Worm (Caenorhabditis elegans) whole organism, L3 larva: Measurements from ENCODE around the gene Y81B9A.1.

Experiments used
- fkh-2 ChIP-seq: fragments of 150-350 bp; optimal IDR thresholded peaks from 2 replicates; lab custom pipeline; 2014; ENCODE audit warnings: missing biosample characterization, missing genetic modification reagents, missing genetic modification characterization
- pqm-1 ChIP-seq: fragments of 150-350 bp; optimal IDR thresholded peaks from 2 replicates; lab custom pipeline; 2017; ENCODE audit warnings: missing biosample characterization, missing genetic modification characterization, inconsistent platforms
- unc-62 ChIP-seq: fragments of 150-350 bp; sonication (generic microtip); optimal IDR thresholded peaks from 4 replicates; lab custom pipeline; 2014; ENCODE audit warnings: missing biosample characterization, missing genetic modification reagents, missing genetic modification characterization
- ztf-11 ChIP-seq: fragments of 150-350 bp; optimal IDR thresholded peaks from 2 replicates; lab custom pipeline; 2014; ENCODE audit warnings: missing biosample characterization, missing genetic modification characterization
- ztf-4 ChIP-seq: fragments of 150-350 bp; optimal IDR thresholded peaks from 2 replicates; lab custom pipeline; 2014; ENCODE audit warnings: missing biosample characterization, missing genetic modification characterization

DNA sequence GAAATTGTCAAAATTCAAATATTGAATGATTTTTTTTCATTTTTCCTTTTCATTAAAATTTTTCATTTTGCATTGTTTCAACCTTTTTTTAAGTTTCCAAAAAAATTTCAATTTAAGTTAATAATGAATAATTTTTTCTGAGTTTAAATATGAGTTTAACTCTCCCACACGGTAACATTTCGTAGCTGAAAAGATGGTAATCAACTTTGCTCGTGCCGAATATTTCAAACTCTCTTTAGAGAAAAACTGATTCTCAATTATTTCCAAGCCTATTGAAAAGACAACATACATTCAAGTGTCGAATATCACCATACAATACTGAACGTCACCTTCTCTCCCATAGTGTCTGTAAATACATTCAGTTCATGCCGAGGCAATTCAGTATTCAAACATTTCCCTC is 16.7 kb downstream of the Y81B9A.1 start:
- TF ChIP-seq fkh-2 (no peak), unc-62 (GFP tag; lab: Kevin White, UChicago) (no peak), pqm-1 (tag; lab: Kevin White, UChicago) (no peak), ztf-11 (tag; lab: Kevin White, UChicago) (no peak), ztf-4 (tag; lab: Kevin White, UChicago) (no peak)
